Worm (Caenorhabditis elegans) whole organism, L3 larva: ENCODE data around the gene ags-3.

ENCODE experiments used
- ama-1 ChIP-seq: fragments of 150-350 bp; optimal IDR thresholded peaks from 2 replicates; lab custom pipeline; 2018
- ceh-28 ChIP-seq: fragments of 150-350 bp; optimal IDR thresholded peaks from 2 replicates; lab custom pipeline; 2014; ENCODE audit warnings: missing biosample characterization, missing genetic modification reagents, missing genetic modification characterization
- ceh-82 ChIP-seq: fragments of 150-350 bp; optimal IDR thresholded peaks from 2 replicates; lab custom pipeline; 2014; ENCODE audit warnings: missing biosample characterization, missing genetic modification characterization
- ceh-9 ChIP-seq: sonication (generic microtip); optimal IDR thresholded peaks from 2 replicates; lab custom pipeline; 2018; ENCODE audit warnings: missing biosample characterization, missing genetic modification characterization
- egl-27 ChIP-seq: sonication (generic microtip); optimal IDR thresholded peaks from 4 replicates; lab custom pipeline; 2017; ENCODE audit warnings: missing biosample characterization, missing genetic modification reagents, missing genetic modification characterization
- elt-1 ChIP-seq: fragments of 150-350 bp; optimal IDR thresholded peaks from 2 replicates; lab custom pipeline; 2014; ENCODE audit warnings: missing biosample characterization, missing genetic modification characterization
- elt-2 ChIP-seq: sonication (generic microtip); optimal IDR thresholded peaks from 2 replicates; lab custom pipeline; 2016; ENCODE audit warnings: missing genetic modification reagents, mild to moderate bottlenecking, missing genetic modification characterization, missing compliant biosample characterization
- elt-3 ChIP-seq, 3 experiments: fragments of 150-350 bp in 1 of 3; sonication (generic microtip) in 2 of 3; optimal IDR thresholded peaks; 2 replicates in 2 of 3; 4 replicates in 1 of 3; lab custom pipeline; 2014 to 2017; ENCODE audit warnings: missing biosample characterization in 3 of 3, missing genetic modification characterization in 3 of 3
- eor-1 ChIP-seq, 2 experiments: fragments of 150-350 bp; optimal IDR thresholded peaks; 2 replicates each; lab custom pipeline; 2014 to 2018; ENCODE audit warnings: missing biosample characterization in 2 of 2, missing genetic modification characterization in 2 of 2
- fkh-2 ChIP-seq: fragments of 150-350 bp; optimal IDR thresholded peaks from 2 replicates; lab custom pipeline; 2014; ENCODE audit warnings: missing biosample characterization, missing genetic modification reagents, missing genetic modification characterization
- hmg-11 ChIP-seq: sonication (generic microtip); optimal IDR thresholded peaks from 2 replicates; lab custom pipeline; 2016; ENCODE audit warnings: missing genetic modification characterization, missing compliant biosample characterization
- jun-1 ChIP-seq: fragments of 150-350 bp; optimal IDR thresholded peaks from 2 replicates; lab custom pipeline; 2014; ENCODE audit warnings: missing biosample characterization, missing genetic modification reagents, missing genetic modification characterization
- lin-15B ChIP-seq: fragments of 150-350 bp; optimal IDR thresholded peaks from 2 replicates; lab custom pipeline; 2014; ENCODE audit warnings: missing biosample characterization, missing genetic modification characterization
- lin-39 ChIP-seq: fragments of 150-350 bp; optimal IDR thresholded peaks from 2 replicates; lab custom pipeline; 2018; ENCODE audit warnings: missing biosample characterization, missing genetic modification reagents, missing genetic modification characterization
- lsy-12 ChIP-seq: sonication (generic microtip); optimal IDR thresholded peaks from 2 replicates; lab custom pipeline; 2016; ENCODE audit warnings: mild to moderate bottlenecking, missing genetic modification characterization, missing compliant biosample characterization
- mdl-1 ChIP-seq: fragments of 150-350 bp; optimal IDR thresholded peaks from 2 replicates; lab custom pipeline; 2014; ENCODE audit warnings: missing biosample characterization, missing genetic modification characterization
- mml-1 ChIP-seq: fragments of 150-350 bp; sonication (generic microtip); optimal IDR thresholded peaks from 3 replicates; lab custom pipeline; 2014; ENCODE audit warnings: missing biosample characterization, missing genetic modification characterization
- nfya-1 ChIP-seq: sonication (generic microtip); optimal IDR thresholded peaks from 2 replicates; lab custom pipeline; 2017; ENCODE audit warnings: missing genetic modification characterization, mild to moderate bottlenecking, missing compliant biosample characterization, antibody characterized with exemption, moderate library complexity; ENCODE audit not compliant: insufficient read depth
- nhr-11 ChIP-seq: fragments of 150-350 bp; optimal IDR thresholded peaks from 2 replicates; lab custom pipeline; 2014; ENCODE audit warnings: missing biosample characterization, missing genetic modification characterization
- nhr-12 ChIP-seq: fragments of 150-350 bp; optimal IDR thresholded peaks from 2 replicates; lab custom pipeline; 2014; ENCODE audit warnings: missing biosample characterization, missing genetic modification characterization
- nhr-23 ChIP-seq: fragments of 150-350 bp; optimal IDR thresholded peaks from 2 replicates; lab custom pipeline; 2014; ENCODE audit warnings: missing biosample characterization, missing genetic modification reagents, missing genetic modification characterization
- nhr-237 ChIP-seq: fragments of 150-350 bp; optimal IDR thresholded peaks from 2 replicates; lab custom pipeline; 2014; ENCODE audit warnings: missing biosample characterization, missing genetic modification characterization
- nhr-25 ChIP-seq: sonication (generic microtip); optimal IDR thresholded peaks from 2 replicates; lab custom pipeline; 2017; ENCODE audit warnings: missing biosample characterization, missing genetic modification characterization
- nhr-43 ChIP-seq: sonication (generic microtip); optimal IDR thresholded peaks from 2 replicates; lab custom pipeline; 2016; ENCODE audit warnings: mild to moderate bottlenecking, missing genetic modification characterization, missing compliant biosample characterization; ENCODE audit not compliant: poor library complexity, severe bottlenecking
- nhr-67 ChIP-seq: fragments of 150-350 bp; optimal IDR thresholded peaks from 2 replicates; lab custom pipeline; 2014; ENCODE audit warnings: missing biosample characterization, missing genetic modification characterization
- nhr-76 ChIP-seq: fragments of 150-350 bp; sonication (generic microtip); optimal IDR thresholded peaks from 5 replicates; lab custom pipeline; 2014; ENCODE audit warnings: missing biosample characterization, missing genetic modification characterization
- pha-4 ChIP-seq: fragments of 150-350 bp; optimal IDR thresholded peaks from 2 replicates; lab custom pipeline; 2014; ENCODE audit warnings: missing biosample characterization, missing genetic modification reagents, missing genetic modification characterization
- pqm-1 ChIP-seq: fragments of 150-350 bp; optimal IDR thresholded peaks from 2 replicates; lab custom pipeline; 2017; ENCODE audit warnings: missing biosample characterization, missing genetic modification characterization, inconsistent platforms
- skn-1 ChIP-seq: fragments of 150-350 bp; optimal IDR thresholded peaks from 2 replicates; lab custom pipeline; 2014; ENCODE audit warnings: missing biosample characterization, missing genetic modification characterization
- snpc-4 ChIP-seq: fragments of 150-350 bp; optimal IDR thresholded peaks from 2 replicates; lab custom pipeline; 2014; ENCODE audit warnings: missing biosample characterization, missing genetic modification characterization
- tbx-2 ChIP-seq: sonication (generic microtip); optimal IDR thresholded peaks from 2 replicates; lab custom pipeline; 2016; ENCODE audit warnings: mild to moderate bottlenecking, missing genetic modification characterization, missing compliant biosample characterization
- unc-39 ChIP-seq: sonication (generic microtip); optimal IDR thresholded peaks from 4 replicates; lab custom pipeline; 2017; ENCODE audit warnings: missing biosample characterization, missing genetic modification characterization
- unc-62 ChIP-seq: fragments of 150-350 bp; sonication (generic microtip); optimal IDR thresholded peaks from 4 replicates; lab custom pipeline; 2014; ENCODE audit warnings: missing biosample characterization, missing genetic modification reagents, missing genetic modification characterization
- ztf-11 ChIP-seq: fragments of 150-350 bp; optimal IDR thresholded peaks from 2 replicates; lab custom pipeline; 2014; ENCODE audit warnings: missing biosample characterization, missing genetic modification characterization

Gene ags-3

DNA sequence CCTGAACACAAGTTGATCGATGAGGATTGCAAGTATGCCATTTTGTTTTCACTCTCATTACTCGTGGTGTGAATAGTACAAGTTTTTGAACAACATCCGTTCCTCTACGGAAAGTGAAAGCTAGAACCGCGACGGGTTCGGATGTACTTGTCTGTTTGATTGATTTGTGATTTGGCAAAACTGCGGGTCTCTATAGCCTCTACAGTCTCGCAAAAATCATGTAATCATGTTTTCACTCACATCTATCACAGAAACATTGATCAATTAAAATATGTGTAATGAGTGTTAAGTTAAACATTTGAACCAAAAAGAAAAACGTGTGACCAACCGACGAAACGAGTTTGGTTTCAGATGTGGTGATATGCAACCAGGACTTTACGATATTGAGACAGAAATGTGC is 36.0 kb upstream of the ags-3 start:
- TF ChIP-seq nhr-23 (tag; lab: Kevin White, UChicago) (no peak), eor-1 (tag; optimal IDR thresholded peaks at IDR 0.05; lab: Kevin White, UChicago) (no peak), lin-39 (tag; lab: Kevin White, UChicago) (no peak), hmg-11 (tag; lab: Kevin White, UChicago) (no peak), elt-3 (tag; optimal IDR thresholded peaks at IDR 0.05; lab: Kevin White, UChicago) (peak in 1 of 3 experiments; percentile 62), nhr-25 (tag; lab: Kevin White, UChicago) (peak; percentile 90), nhr-43 (tag; lab: Kevin White, UChicago) (peak; percentile 36), unc-62 (peak; percentile 88), nfya-1 (tag; lab: Kevin White, UChicago) (no peak), unc-39 (tag; lab: Kevin White, UChicago) (no peak), snpc-4 (tag; lab: Kevin White, UChicago) (no peak), pha-4 (tag; lab: Kevin White, UChicago) (no peak), nhr-12 (tag; lab: Kevin White, UChicago) (no peak), nhr-76 (tag; lab: Kevin White, UChicago) (no peak)

DNA sequence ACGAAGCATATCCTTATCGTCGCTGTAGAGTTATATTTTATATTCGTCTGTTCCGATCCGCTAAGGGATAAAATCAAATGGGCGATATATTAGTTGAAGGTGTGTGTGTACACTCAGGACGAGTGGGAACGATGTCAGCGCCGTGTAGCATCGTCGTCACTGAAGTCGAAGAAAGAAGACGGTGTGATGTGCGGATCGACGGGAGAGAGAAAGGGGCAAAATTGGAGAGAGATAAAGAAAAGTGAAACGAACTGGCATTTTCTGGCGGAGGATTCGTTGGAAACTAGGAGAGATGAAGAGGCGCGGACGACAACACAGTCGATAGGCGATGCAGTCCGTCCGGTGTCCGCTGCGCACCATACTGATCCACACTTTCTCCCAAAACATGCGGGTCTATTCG is 34.6 kb upstream of the ags-3 start, which contains the start of gene C26B9.3:
TSS of gene C26B9.3 (plus strand) at position 343 of the 400 bp plus-strand sequence.
- TF ChIP-seq fkh-2 (tag; lab: Kevin White, UChicago) (no peak), ama-1 (no peak), nhr-25 (tag; lab: Kevin White, UChicago) (peak; percentile 40), ztf-11 (tag; lab: Kevin White, UChicago) (no peak), eor-1 (tag; optimal IDR thresholded peaks at IDR 0.05; lab: Kevin White, UChicago) (no peak), jun-1 (no peak), nhr-12 (tag; lab: Kevin White, UChicago) (no peak), hmg-11 (tag; lab: Kevin White, UChicago) (peak; percentile 18), nhr-76 (tag; lab: Kevin White, UChicago) (no peak), nhr-23 (tag; lab: Kevin White, UChicago) (peak; percentile 51), nhr-237 (tag; lab: Kevin White, UChicago) (no peak), nhr-67 (tag; lab: Kevin White, UChicago) (no peak), ceh-9 (tag; lab: Kevin White, UChicago) (no peak)

DNA sequence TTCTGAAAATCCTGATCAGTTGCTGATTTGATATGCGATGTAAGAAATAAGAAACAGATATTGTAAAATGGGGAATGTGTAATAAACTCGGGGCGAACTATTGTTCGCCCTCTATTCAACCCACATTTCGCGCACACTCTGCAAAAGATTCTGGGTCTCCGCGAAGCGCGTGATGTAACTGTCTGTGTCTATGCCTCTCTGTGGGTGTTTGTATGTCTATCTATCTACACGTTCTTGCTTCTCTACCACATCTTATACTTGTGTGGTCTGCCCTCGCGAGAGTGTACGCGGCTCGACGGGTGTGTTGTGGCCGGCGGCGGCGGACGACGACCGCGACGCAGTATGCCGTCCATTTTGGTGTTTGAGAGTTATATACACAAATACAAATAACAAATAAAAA is 33.1 kb upstream of the ags-3 start:
- TF ChIP-seq ceh-82 (tag; lab: Kevin White, UChicago), result no peak
- peak; percentile 56 for TF ChIP-seq hmg-11 (tag; lab: Kevin White, UChicago)
- peak; percentile 80 for TF ChIP-seq nhr-25 (tag; lab: Kevin White, UChicago)
- peak; percentile 84 for TF ChIP-seq nfya-1 (tag; lab: Kevin White, UChicago)
- peak; percentile 30 for TF ChIP-seq lsy-12 (tag; lab: Kevin White, UChicago)
- peak; percentile 33 for TF ChIP-seq ceh-28 (tag; lab: Kevin White, UChicago)
- TF ChIP-seq egl-27 (tag; lab: Kevin White, UChicago), result peak; percentile 41
- no peak for TF ChIP-seq elt-3 (tag; optimal IDR thresholded peaks at IDR 0.05; lab: Kevin White, UChicago)
- TF ChIP-seq jun-1, result peak; percentile 68
- peak; percentile 75 for TF ChIP-seq nhr-23 (tag; lab: Kevin White, UChicago)
- TF ChIP-seq lin-15B (tag; lab: Kevin White, UChicago), result peak; percentile 29
- peak; percentile 59 for TF ChIP-seq elt-2 (tag; lab: Kevin White, UChicago)
- TF ChIP-seq lin-39 (tag; lab: Kevin White, UChicago), result peak; percentile 71
- peak; percentile 59 for TF ChIP-seq snpc-4 (tag; lab: Kevin White, UChicago)
- peak; percentile 4 for TF ChIP-seq tbx-2
- TF ChIP-seq elt-1, result no peak
- TF ChIP-seq nhr-43 (tag; lab: Kevin White, UChicago), result peak; percentile 74
- TF ChIP-seq mdl-1, result peak; percentile 6
- TF ChIP-seq pqm-1, result peak; percentile 52
- no peak for TF ChIP-seq nhr-11
- TF ChIP-seq pha-4 (tag; lab: Kevin White, UChicago), result peak; percentile 71

DNA sequence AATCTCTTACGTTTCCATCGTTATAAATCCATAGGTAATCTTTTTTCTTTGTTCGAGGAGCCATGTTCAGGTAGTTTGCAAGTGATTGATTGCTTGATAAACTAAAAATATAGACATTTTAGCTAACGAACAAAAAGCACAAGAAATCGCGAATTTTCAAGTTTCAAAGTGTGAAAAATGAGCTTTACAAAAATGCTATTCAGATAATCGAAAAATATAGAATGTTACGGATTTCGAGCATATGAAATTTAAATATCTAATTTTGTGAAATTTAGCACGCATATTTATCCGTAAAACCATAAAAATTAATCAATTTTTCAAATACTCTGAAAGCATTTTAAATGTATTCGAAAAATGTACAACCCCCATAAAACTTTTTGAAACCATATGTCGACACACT is 32.0 kb upstream of the ags-3 start, which contains the start of gene C26B9.6:
TSS of gene C26B9.6 (minus strand) at position 101 of the 400 bp plus-strand sequence.
- TF ChIP-seq lin-39 (tag; lab: Kevin White, UChicago) (no peak), fkh-2 (tag; lab: Kevin White, UChicago) (no peak), tbx-2 (no peak)

DNA sequence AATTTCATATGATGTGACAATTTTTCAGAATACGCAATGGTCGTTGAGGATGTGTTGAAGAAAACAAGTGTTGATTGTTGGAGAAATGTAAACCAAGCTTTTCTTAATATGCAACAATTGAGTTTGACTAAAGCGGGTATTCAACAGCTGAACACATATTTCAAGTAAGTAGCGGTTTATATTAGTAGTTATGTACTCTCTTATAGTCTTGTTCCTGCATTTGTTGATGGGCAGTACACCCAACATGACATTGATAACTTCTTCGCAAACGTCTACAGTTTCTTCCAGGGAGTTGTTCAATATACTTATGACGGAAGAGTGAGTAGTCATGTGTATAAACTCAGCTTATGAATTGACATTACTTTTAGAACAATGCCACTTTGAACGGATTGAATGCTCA is 27.4 kb upstream of the ags-3 start:
- no peak for TF ChIP-seq jun-1
- no peak for TF ChIP-seq lin-39 (tag; lab: Kevin White, UChicago)
- no peak for TF ChIP-seq mdl-1
- no peak for TF ChIP-seq ama-1
- no peak for TF ChIP-seq elt-2 (tag; lab: Kevin White, UChicago)
- TF ChIP-seq mml-1 (tag; lab: Kevin White, UChicago), result no peak
- no peak for TF ChIP-seq nhr-76 (tag; lab: Kevin White, UChicago)
- TF ChIP-seq skn-1 (tag; lab: Kevin White, UChicago), result no peak
- no peak for TF ChIP-seq hmg-11 (tag; lab: Kevin White, UChicago)
- TF ChIP-seq, all 47 proteins: peak for 0
